Fruit fly (Drosophila melanogaster) S2 (cell line): ENCODE results near the gene CG5096.

Source experiments
- CG8478 ChIP-seq: fragments of >200 bp; optimal IDR thresholded peaks from 2 replicates; lab custom pipeline; 2018
- CTCF ChIP-seq, 2 experiments: fragments of >200 bp; optimal IDR thresholded peaks; 2 replicates each; lab custom pipeline; 2018

DNA sequence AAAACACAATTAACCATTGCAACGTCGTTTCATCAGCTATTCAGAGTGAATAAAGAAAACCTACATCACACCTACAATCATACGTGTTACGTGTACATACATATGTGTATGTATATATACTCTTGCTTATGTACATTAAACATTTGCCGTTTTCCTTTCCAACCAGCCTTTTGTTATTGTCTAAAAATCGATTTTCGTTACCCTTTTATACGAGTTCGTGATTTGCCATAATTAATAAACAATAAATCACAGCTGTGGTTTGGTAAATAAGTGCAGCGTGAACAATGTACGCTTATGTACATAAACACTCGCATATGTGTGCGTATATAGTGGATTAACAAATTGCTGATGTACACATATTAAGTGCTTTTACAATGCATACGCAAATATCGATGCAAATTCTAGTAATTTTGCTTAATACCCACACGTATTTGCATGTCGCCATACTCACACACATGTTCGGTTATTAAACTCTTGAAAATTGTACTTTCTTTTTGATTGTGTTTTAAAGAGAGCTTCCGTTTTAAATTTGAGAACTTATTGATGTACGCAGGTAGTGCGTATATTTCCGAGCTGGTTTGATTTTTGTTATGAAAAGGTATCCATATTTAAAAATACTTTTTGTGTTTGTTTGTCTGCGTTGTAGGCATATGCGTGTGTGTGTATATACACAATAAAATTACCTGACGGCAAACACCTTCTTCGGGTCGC lies 15.0 kb downstream of the CG5096 start:
- TF ChIP-seq CTCF (optimal IDR thresholded peaks at IDR 0.05; lab: Kevin White, UChicago) (no peak), CG8478 (lab: Kevin White, UChicago) (no peak)
